Worm (Caenorhabditis elegans): ENCODE measurements around the gene F10B5.2.

Gene F10B5.2

ce11 chrII:8169283-8169682 lies 24.7 kb downstream of the F10B5.2 start, which contains the start of gene T05C12.15:
T05C12.15 (plus strand) TSS chrII:8169583.
- no peak for TF ChIP-seq unc-62 (GFP tag; optimal IDR thresholded peaks at IDR 0.05)

- no peak for TF ChIP-seq unc-62 (GFP tag; optimal IDR thresholded peaks at IDR 0.05)
These were observed 25.8 kb downstream of the F10B5.2 start, which contains the start of gene T05C12.11 for ce11 chrII:8170374-8170773. T05C12.11 (minus strand) TSS chrII:8170474.

ce11 chrII:8173449-8173848 lies 28.9 kb downstream of the F10B5.2 start, which contains the start of the genes decr-1.3 and T05C12.1:
decr-1.3 (minus strand) TSS chrII:8173549.
T05C12.1 (plus strand) TSS chrII:8173680.
- no peak for TF ChIP-seq unc-62 (GFP tag; optimal IDR thresholded peaks at IDR 0.05)

- no peak for TF ChIP-seq unc-62 (GFP tag; optimal IDR thresholded peaks at IDR 0.05)
These were observed 29.6 kb downstream of the F10B5.2 start for ce11 chrII:8174148-8174547.

- no peak for TF ChIP-seq unc-62 (GFP tag; optimal IDR thresholded peaks at IDR 0.05)
These were observed 32.5 kb downstream of the F10B5.2 start, which contains the start of gene acr-14 for ce11 chrII:8177095-8177494. acr-14 (minus strand) TSS chrII:8177195.

- no peak for TF ChIP-seq unc-62 (GFP tag; optimal IDR thresholded peaks at IDR 0.05)
These were observed 34.1 kb downstream of the F10B5.2 start for ce11 chrII:8178614-8179013.

- no peak for TF ChIP-seq unc-62 (GFP tag; optimal IDR thresholded peaks at IDR 0.05)
These were observed 35.7 kb downstream of the F10B5.2 start, which contains the start of gene T05C12.4 for ce11 chrII:8180281-8180680. T05C12.4 (minus strand) TSS chrII:8180381.

ce11 chrII:8181437-8181836 lies 36.9 kb downstream of the F10B5.2 start, which contains the start of gene dylt-3:
dylt-3 (plus strand) TSS chrII:8181737.
- no peak for TF ChIP-seq unc-62 (GFP tag; optimal IDR thresholded peaks at IDR 0.05)

ce11 chrII:8185016-8185493 lies 40.5 kb downstream of the F10B5.2 start, which contains the start of the genes mig-5 and cct-1:
mig-5 (minus strand) TSS chrII:8185023.
cct-1 (plus strand) TSS chrII:8185443.
- no peak for TF ChIP-seq unc-62 (GFP tag; optimal IDR thresholded peaks at IDR 0.05)

ce11 chrII:8187516-8187915 lies 43.0 kb downstream of the F10B5.2 start:
- TF ChIP-seq unc-62 (GFP tag; optimal IDR thresholded peaks at IDR 0.05), result no peak

ce11 chrII:8190455-8190854 lies 45.9 kb downstream of the F10B5.2 start, which contains the start of gene T05C12.8:
T05C12.8 (minus strand) TSS chrII:8190555.
- no peak for TF ChIP-seq unc-62 (GFP tag; optimal IDR thresholded peaks at IDR 0.05)

- TF ChIP-seq unc-62 (GFP tag; optimal IDR thresholded peaks at IDR 0.05), result no peak
These were observed 48.6 kb downstream of the F10B5.2 start, which contains the start of gene T05C12.9 for ce11 chrII:8193126-8193525. T05C12.9 (minus strand) TSS chrII:8193226.

ce11 chrII:8193922-8194321 lies 49.4 kb downstream of the F10B5.2 start:
- no peak for TF ChIP-seq unc-62 (GFP tag; optimal IDR thresholded peaks at IDR 0.05)

Data from whole organism, dauer.